Worm (Caenorhabditis elegans) whole organism, young adult: ENCODE measurements around the gene C14A11.5.

Experiments used
- B0261.1 ChIP-seq: sonication (generic microtip); optimal IDR thresholded peaks from 2 replicates; lab custom pipeline; 2016; ENCODE audit warnings: mild to moderate bottlenecking, missing genetic modification characterization, moderate library complexity, missing compliant biosample characterization
- B0336.3 ChIP-seq: fragments of 200-800 bp; sonication (Bioruptor generic); IDR thresholded peaks from 2 replicates; pipeline ENCODE4 v1.3.6; 2022; ENCODE audit warnings: missing genetic modification characterization, missing compliant biosample characterization
- C06A6.2 ChIP-seq: fragments of 200-800 bp; sonication (Bioruptor generic); conservative IDR thresholded peaks from 2 replicates; pipeline ENCODE4 v1.3.6; 2022; ENCODE audit warnings: missing genetic modification characterization, missing compliant biosample characterization
- F10E7.11 ChIP-seq: sonication (generic microtip); optimal IDR thresholded peaks from 2 replicates; lab custom pipeline; 2017; ENCODE audit warnings: mild to moderate bottlenecking, missing genetic modification characterization, moderate library complexity, missing compliant biosample characterization
- F23B12.7 ChIP-seq: sonication (generic microtip); optimal IDR thresholded peaks from 2 replicates; lab custom pipeline; 2017; ENCODE audit warnings: missing genetic modification characterization, mild to moderate bottlenecking, missing compliant biosample characterization, antibody characterized with exemption, moderate library complexity; ENCODE audit not compliant: insufficient read depth
- F33H1.4 ChIP-seq: fragments of 200-800 bp; sonication (Bioruptor generic); IDR thresholded peaks from 2 replicates; pipeline ENCODE4 v1.3.6; 2022; ENCODE audit warnings: missing genetic modification reagents, missing genetic modification characterization, missing compliant biosample characterization
- F49E8.2 ChIP-seq: sonication (generic microtip); optimal IDR thresholded peaks from 3 replicates; lab custom pipeline; 2017; ENCODE audit warnings: missing genetic modification characterization, mild to moderate bottlenecking, missing compliant biosample characterization, antibody characterized with exemption, moderate library complexity; ENCODE audit not compliant: insufficient read depth
- K11D2.4 ChIP-seq: fragments of 200-800 bp; sonication (Bioruptor generic); IDR thresholded peaks from 2 replicates; pipeline ENCODE4 v1.3.6; 2022; ENCODE audit warnings: missing genetic modification reagents, missing genetic modification characterization, missing compliant biosample characterization
- K12H6.12 ChIP-seq: fragments of 200-800 bp; sonication (Bioruptor generic); optimal IDR thresholded peaks from 2 replicates; lab custom pipeline; 2018; ENCODE audit warnings: mild to moderate bottlenecking, missing genetic modification characterization, missing compliant biosample characterization
- Y56A3A.18 ChIP-seq: fragments of 200-800 bp; sonication (Bioruptor generic); IDR thresholded peaks from 2 replicates; pipeline ENCODE4 v1.3.6; 2022; ENCODE audit warnings: missing genetic modification reagents, missing genetic modification characterization, missing compliant biosample characterization
- Y95B8A.8 ChIP-seq: fragments of 200-800 bp; sonication (Bioruptor generic); IDR thresholded peaks from 2 replicates; pipeline ENCODE4 v1.3.6; 2022; ENCODE audit warnings: missing genetic modification reagents, missing genetic modification characterization, missing compliant biosample characterization
- ZK185.1 ChIP-seq: sonication (generic microtip); optimal IDR thresholded peaks from 2 replicates; lab custom pipeline; 2016; ENCODE audit warnings: mild to moderate bottlenecking, missing genetic modification characterization, missing compliant biosample characterization; ENCODE audit not compliant: poor library complexity, severe bottlenecking
- atf-7 ChIP-seq: sonication (generic microtip); optimal IDR thresholded peaks from 2 replicates; lab custom pipeline; 2017; ENCODE audit warnings: mild to moderate bottlenecking, missing genetic modification characterization, missing compliant biosample characterization
- attf-3 ChIP-seq: fragments of 200-800 bp; sonication (Bioruptor generic); conservative IDR thresholded peaks from 2 replicates; pipeline ENCODE4 v1.3.6; 2022; ENCODE audit warnings: missing genetic modification reagents, missing genetic modification characterization, missing compliant biosample characterization
- attf-6 ChIP-seq: fragments of 200-800 bp; sonication (Bioruptor generic); IDR thresholded peaks from 2 replicates; pipeline ENCODE4 v1.3.6; 2022; ENCODE audit warnings: missing genetic modification reagents, missing genetic modification characterization, missing compliant biosample characterization
- bed-1 ChIP-seq: fragments of 200-800 bp; sonication (Bioruptor generic); IDR thresholded peaks from 2 replicates; pipeline ENCODE4 v1.3.6; 2022; ENCODE audit warnings: missing genetic modification reagents, missing genetic modification characterization, missing compliant biosample characterization
- ceh-27 ChIP-seq: fragments of 200-800 bp; sonication (Bioruptor generic); optimal IDR thresholded peaks from 2 replicates; lab custom pipeline; 2018; ENCODE audit warnings: mild to moderate bottlenecking, missing genetic modification characterization, moderate library complexity, missing compliant biosample characterization
- ceh-58 ChIP-seq: fragments of 200-800 bp; sonication (Bioruptor generic); IDR thresholded peaks from 2 replicates; pipeline ENCODE4 v1.3.6; 2022; ENCODE audit warnings: missing genetic modification characterization, missing compliant biosample characterization
- ceh-79 ChIP-seq: sonication (generic microtip); optimal IDR thresholded peaks from 2 replicates; lab custom pipeline; 2017; ENCODE audit warnings: mild to moderate bottlenecking, missing genetic modification characterization, missing compliant biosample characterization
- chd-7 ChIP-seq: sonication (generic microtip); optimal IDR thresholded peaks from 2 replicates; lab custom pipeline; 2016; ENCODE audit warnings: mild to moderate bottlenecking, missing genetic modification characterization, moderate library complexity, missing compliant biosample characterization
- dox-1 ChIP-seq: fragments of 200-800 bp; sonication (Bioruptor generic); IDR thresholded peaks from 2 replicates; pipeline ENCODE4 v1.3.6; 2022; ENCODE audit warnings: missing genetic modification reagents, missing genetic modification characterization, missing compliant biosample characterization
- ekl-4 ChIP-seq: fragments of 200-800 bp; sonication (Bioruptor generic); IDR thresholded peaks from 2 replicates; pipeline ENCODE4 v1.3.6; 2022; ENCODE audit warnings: missing genetic modification reagents, missing genetic modification characterization, missing compliant biosample characterization
- hlh-26 ChIP-seq: fragments of 200-800 bp; sonication (Bioruptor generic); conservative IDR thresholded peaks from 2 replicates; pipeline ENCODE4 v1.3.6; 2022; ENCODE audit warnings: missing genetic modification reagents, missing genetic modification characterization, missing compliant biosample characterization
- hmg-1.2 ChIP-seq: fragments of 200-800 bp; sonication (Bioruptor generic); IDR thresholded peaks from 2 replicates; pipeline ENCODE4 v1.3.6; 2022; ENCODE audit warnings: missing genetic modification reagents, missing genetic modification characterization, missing compliant biosample characterization
- lag-1 ChIP-seq: fragments of 200-800 bp; sonication (Bioruptor generic); IDR thresholded peaks from 2 replicates; pipeline ENCODE4 v1.3.6; 2022; ENCODE audit warnings: missing genetic modification reagents, missing genetic modification characterization, missing compliant biosample characterization
- let-607 ChIP-seq, 2 experiments: fragments of 200-800 bp in 1 of 2; sonication (Bioruptor generic) in 1 of 2; sonication (generic microtip) in 1 of 2; optimal IDR thresholded peaks; 2 replicates each; lab custom pipeline; 2016 to 2018; ENCODE audit warnings: mild to moderate bottlenecking in 2 of 2, missing compliant biosample characterization in 2 of 2, missing genetic modification characterization in 2 of 2, moderate library complexity in 2 of 2, missing genotype in 1 of 2
- lin-35 ChIP-seq, 3 experiments: fragments of 150-350 bp in 2 of 3; sonication (generic microtip) in 1 of 3; optimal IDR thresholded peaks; 2 replicates each; lab custom pipeline; 2014 to 2018; ENCODE audit warnings: missing biosample characterization in 3 of 3, missing genetic modification characterization in 3 of 3, missing genetic modification reagents in 3 of 3
- lsl-1 ChIP-seq: fragments of 200-800 bp; sonication (Bioruptor generic); optimal IDR thresholded peaks from 2 replicates; lab custom pipeline; 2018; ENCODE audit warnings: mild to moderate bottlenecking, missing genetic modification characterization, moderate library complexity, missing compliant biosample characterization
- madf-10 ChIP-seq: sonication (generic microtip); optimal IDR thresholded peaks from 2 replicates; lab custom pipeline; 2016; ENCODE audit warnings: mild to moderate bottlenecking, missing genetic modification characterization, missing compliant biosample characterization
- mel-28 ChIP-seq: sonication (generic microtip); optimal IDR thresholded peaks from 2 replicates; lab custom pipeline; 2016; ENCODE audit warnings: borderline replicate concordance, mild to moderate bottlenecking, missing genetic modification characterization, missing compliant biosample characterization
- nhr-80 ChIP-seq: sonication (generic microtip); optimal IDR thresholded peaks from 2 replicates; lab custom pipeline; 2016; ENCODE audit warnings: missing genetic modification characterization, missing compliant biosample characterization
- rcor-1 ChIP-seq: fragments of 200-800 bp; sonication (Bioruptor generic); IDR thresholded peaks from 2 replicates; pipeline ENCODE4 v1.3.6; 2022; ENCODE audit warnings: missing genetic modification reagents, missing genetic modification characterization, missing compliant biosample characterization
- snpc-3.4 ChIP-seq: sonication (generic microtip); optimal IDR thresholded peaks from 2 replicates; lab custom pipeline; 2017; ENCODE audit warnings: missing genetic modification characterization, mild to moderate bottlenecking, missing compliant biosample characterization, antibody characterized with exemption, moderate library complexity, missing genotype, missing genetic modification reagents
- tlf-1 ChIP-seq: fragments of 200-800 bp; sonication (Bioruptor generic); optimal IDR thresholded peaks from 2 replicates; lab custom pipeline; 2018; ENCODE audit warnings: mild to moderate bottlenecking, missing genetic modification characterization, missing compliant biosample characterization
- xnd-1 ChIP-seq: sonication (generic microtip); optimal IDR thresholded peaks from 2 replicates; lab custom pipeline; 2016; ENCODE audit warnings: missing genotype, missing genetic modification reagents, missing genetic modification characterization, missing compliant biosample characterization
- zfh-2 ChIP-seq: fragments of 200-800 bp; sonication (Bioruptor generic); conservative IDR thresholded peaks from 2 replicates; pipeline ENCODE4 v1.3.6; 2022; ENCODE audit warnings: missing genetic modification reagents, missing genetic modification characterization, missing compliant biosample characterization
- ztf-25 ChIP-seq: fragments of 200-800 bp; sonication (Bioruptor generic); IDR thresholded peaks from 2 replicates; pipeline ENCODE4 v1.3.6; 2022; ENCODE audit warnings: missing genetic modification reagents, missing genetic modification characterization, missing compliant biosample characterization
- ztf-3 ChIP-seq: fragments of 200-800 bp; sonication (Bioruptor generic); optimal IDR thresholded peaks from 2 replicates; lab custom pipeline; 2018; ENCODE audit warnings: mild to moderate bottlenecking, missing genetic modification characterization, missing compliant biosample characterization

Gene C14A11.5

ce11 chrX:2836770-2837169, 29.4 kb upstream of the C14A11.5 start:
- TF ChIP-seq atf-7 (tag; lab: Kevin White, UChicago) (peak; percentile 61), attf-6 (GFP tag; lab: Robert Waterston, UW) (no peak), ceh-27 (GFP tag; lab: Kevin White, UChicago) (no peak), B0336.3 (GFP tag; lab: Robert Waterston, UW) (no peak), nhr-80 (tag; lab: Kevin White, UChicago) (peak; percentile 78), chd-7 (tag; lab: Kevin White, UChicago) (no peak), hmg-1.2 (no peak), snpc-3.4 (tag; lab: Kevin White, UChicago) (no peak), Y56A3A.18 (no peak), mel-28 (no peak), F23B12.7 (tag; lab: Kevin White, UChicago) (no peak), dox-1 (GFP tag; lab: Robert Waterston, UW) (0 out of 2 replicates have a peak, but pooled peaks have one; percentile 45), ekl-4 (GFP tag; lab: Robert Waterston, UW) (no peak), B0261.1 (no peak), lsl-1 (GFP tag; lab: Kevin White, UChicago) (no peak), ZK185.1 (tag; lab: Kevin White, UChicago) (peak; percentile 11), K12H6.12 (no peak), ceh-58 (GFP tag; lab: Robert Waterston, UW) (no peak), xnd-1 (tag; lab: Kevin White, UChicago) (no peak), K11D2.4 (no peak), Y95B8A.8 (no peak), F10E7.11 (tag; lab: Kevin White, UChicago) (no peak), tlf-1 (GFP tag; lab: Kevin White, UChicago) (no peak), ceh-79 (tag; lab: Kevin White, UChicago) (no peak), F33H1.4 (no peak), ztf-25 (GFP tag; lab: Robert Waterston, UW) (no peak), C06A6.2 (GFP tag; lab: Robert Waterston, UW) (no peak), let-607 (tag; optimal IDR thresholded peaks at IDR 0.05; lab: Kevin White, UChicago) (peak in 1 of 2 experiments; percentile 33), zfh-2 (no peak), F49E8.2 (tag; lab: Kevin White, UChicago) (no peak)

- TF ChIP-seq attf-6 (GFP tag; lab: Robert Waterston, UW) (no peak), lag-1 (GFP tag; lab: Robert Waterston, UW) (no peak), ztf-3 (GFP tag; lab: Kevin White, UChicago) (no peak), bed-1 (GFP tag; lab: Robert Waterston, UW) (no peak), hlh-26 (no peak), B0261.1 (no peak), rcor-1 (GFP tag; lab: Robert Waterston, UW) (no peak), chd-7 (tag; lab: Kevin White, UChicago) (no peak), madf-10 (no peak), attf-3 (GFP tag; lab: Robert Waterston, UW) (no peak), K11D2.4 (no peak), lin-35 (GFP tag; optimal IDR thresholded peaks at IDR 0.05; lab: Kevin White, UChicago) (no peak)
Measured at ce11 chrX:2827702-2828182, 20.4 kb upstream of the C14A11.5 start, which contains the start of gene ssr-2. ssr-2 (minus strand) TSS chrX:2827752.
